Fruit fly (Drosophila melanogaster) S2 (cell line): Measurements from ENCODE around the gene cv-c.

Source experiments
- CG8478 ChIP-seq: fragments of >200 bp; optimal IDR thresholded peaks from 2 replicates; lab custom pipeline; 2018
- CTCF ChIP-seq, 2 experiments: fragments of >200 bp; optimal IDR thresholded peaks; 2 replicates each; lab custom pipeline; 2018

dm6 chr3R:14414900-14415299 is 66.6 kb downstream of the cv-c start:
- TF ChIP-seq CG8478 (no peak), CTCF (optimal IDR thresholded peaks at IDR 0.05; lab: Kevin White, UChicago) (no peak)
